Worm (Caenorhabditis elegans): Measurements from ENCODE around the gene F58E6.8.

F58E6.8 gene

ce11 chrV:9757884-9758283 lies 2.3 kb upstream of the F58E6.8 start, which contains the start of gene F58E6.11:
Gene F58E6.11 (minus strand): TSS chrV:9757984.
- no peak for TF ChIP-seq pat-9 (tag; optimal IDR thresholded peaks at IDR 0.05)
- TF ChIP-seq fkh-10 (GFP tag; optimal IDR thresholded peaks at IDR 0.05) = no peak
- TF ChIP-seq dmd-4 (tag; optimal IDR thresholded peaks at IDR 0.05; ENCODE audit: borderline replicate concordance) = no peak
- no peak for TF ChIP-seq elt-4 (tag; optimal IDR thresholded peaks at IDR 0.05)
- TF ChIP-seq eyg-1 (tag; optimal IDR thresholded peaks at IDR 0.05) = no peak
- no peak for TF ChIP-seq fax-1 (tag; optimal IDR thresholded peaks at IDR 0.05)
- TF ChIP-seq ceh-18 (tag; optimal IDR thresholded peaks at IDR 0.05) = no peak
- TF ChIP-seq zip-5 (tag; optimal IDR thresholded peaks at IDR 0.05) = no peak
- TF ChIP-seq npax-4 (tag; optimal IDR thresholded peaks at IDR 0.05) = no peak
- TF ChIP-seq pros-1 (tag; optimal IDR thresholded peaks at IDR 0.05) = no peak
- TF ChIP-seq hlh-13 (GFP tag; optimal IDR thresholded peaks at IDR 0.05) = no peak
- no peak for TF ChIP-seq hlh-30 (tag; optimal IDR thresholded peaks at IDR 0.05; ENCODE audit: insufficient read depth)
- no peak for TF ChIP-seq odd-2 (tag; optimal IDR thresholded peaks at IDR 0.05)
- TF ChIP-seq C38D4.7 (GFP tag; optimal IDR thresholded peaks at IDR 0.05) = no peak

ce11 chrV:9756242-9756641 lies 617 bp upstream of the F58E6.8 start, which contains the start of gene hrg-3:
Gene hrg-3 (plus strand): TSS chrV:9756468.
- TF ChIP-seq elt-2 (tag; optimal IDR thresholded peaks at IDR 0.05) = peak; percentile 48
- no peak for TF ChIP-seq tbx-7 (tag; optimal IDR thresholded peaks at IDR 0.05)
- no peak for TF ChIP-seq nfya-1 (tag; optimal IDR thresholded peaks at IDR 0.05)

ce11 chrV:9754459-9754858 lies 1.2 kb downstream of the F58E6.8 start, which contains the start of gene F58E6.5:
Gene F58E6.5 (minus strand): TSS chrV:9754559.
- TF ChIP-seq odd-2 (tag; optimal IDR thresholded peaks at IDR 0.05) (no peak), ama-1 (optimal IDR thresholded peaks at IDR 0.05) (no peak)

ce11 chrV:9753554-9753953 lies 2.1 kb downstream of the F58E6.8 start:
- TF ChIP-seq ceh-34 (tag; optimal IDR thresholded peaks at IDR 0.05) (no peak), elt-4 (tag; optimal IDR thresholded peaks at IDR 0.05) (no peak), ceh-48 (tag; optimal IDR thresholded peaks at IDR 0.05) (no peak), pqm-1 (tag; optimal IDR thresholded peaks at IDR 0.05) (no peak), Y22D7AL.16 (tag; optimal IDR thresholded peaks at IDR 0.05) (no peak), pha-4 (tag; optimal IDR thresholded peaks at IDR 0.05) (no peak), hlh-8 (tag; optimal IDR thresholded peaks at IDR 0.05) (no peak), C08G9.2 (tag; optimal IDR thresholded peaks at IDR 0.05) (no peak), ceh-2 (tag; optimal IDR thresholded peaks at IDR 0.05) (no peak), unc-55 (GFP tag; optimal IDR thresholded peaks at IDR 0.05) (no peak), fkh-10 (GFP tag; optimal IDR thresholded peaks at IDR 0.05) (no peak), ttx-3 (tag; optimal IDR thresholded peaks at IDR 0.05) (no peak), C38D4.7 (GFP tag; optimal IDR thresholded peaks at IDR 0.05) (no peak), ceh-18 (tag; optimal IDR thresholded peaks at IDR 0.05) (no peak), mec-3 (tag; optimal IDR thresholded peaks at IDR 0.05; ENCODE audit: borderline replicate concordance) (no peak)

ce11 chrV:9752918-9753317 lies 2.7 kb downstream of the F58E6.8 start, which contains the start of gene F58E6.6:
Gene F58E6.6 (minus strand): TSS chrV:9753018.
- TF ChIP-seq ceh-48 (tag; optimal IDR thresholded peaks at IDR 0.05) (no peak), mec-3 (tag; optimal IDR thresholded peaks at IDR 0.05; ENCODE audit: borderline replicate concordance) (no peak)

- TF ChIP-seq ceh-2 (tag; optimal IDR thresholded peaks at IDR 0.05) = no peak
- no peak for TF ChIP-seq ceh-18 (tag; optimal IDR thresholded peaks at IDR 0.05)
- no peak for TF ChIP-seq ceh-30 (tag; optimal IDR thresholded peaks at IDR 0.05)
- no peak for TF ChIP-seq pag-3 (tag; optimal IDR thresholded peaks at IDR 0.05; ENCODE audit: borderline replicate concordance)
- TF ChIP-seq elt-4 (tag; optimal IDR thresholded peaks at IDR 0.05) = no peak
- no peak for TF ChIP-seq dve-1 (tag; optimal IDR thresholded peaks at IDR 0.05)
- TF ChIP-seq pax-1 (tag; optimal IDR thresholded peaks at IDR 0.05) = no peak
- TF ChIP-seq pha-4 (tag; optimal IDR thresholded peaks at IDR 0.05) = no peak
- TF ChIP-seq gmeb-2 (tag; optimal IDR thresholded peaks at IDR 0.05) = no peak
- TF ChIP-seq ahr-1 (tag; optimal IDR thresholded peaks at IDR 0.05) = no peak
- no peak for TF ChIP-seq lin-11 (tag; optimal IDR thresholded peaks at IDR 0.05)
Observed at ce11 chrV:9750308-9750707, 5.3 kb downstream of the F58E6.8 start, which contains the start of gene F58E6.4. Gene F58E6.4 (minus strand): TSS chrV:9750408.

Data from whole organism, late embryonic.